Fruit fly (Drosophila melanogaster): ENCODE data around the gene Sirt7.
A peak's percentile ranks its signal among the peaks of the same experiment; 100 is the strongest.

Gene Sirt7

dm6 chr3R:29075631-29076398, 20.1 kb downstream of the Sirt7 start (continued):
- TF ChIP-seq CG32532 (GFP tag; IDR thresholded peaks at IDR 0.05) (0 out of 2 replicates have a peak, but pooled peaks have one; percentile 7), CG8290 (GFP tag; optimal IDR thresholded peaks at IDR 0.05) (no peak), CG8290 (tag; optimal IDR thresholded peaks at IDR 0.05) (peak in 1 of 2 experiments; percentile 9), CG11504 (tag; optimal IDR thresholded peaks at IDR 0.05) (peak; percentile 24), vvl (GFP tag; IDR thresholded peaks at IDR 0.05) (0 out of 2 replicates have a peak, but pooled peaks have one; percentile 18), dan (GFP tag; IDR thresholded peaks at IDR 0.05) (no peak), MTF-1 (GFP tag; optimal IDR thresholded peaks at IDR 0.05; ENCODE audit: borderline replicate concordance) (no peak), Hr3 (GFP tag; optimal IDR thresholded peaks at IDR 0.05) (no peak), sim (GFP tag; IDR thresholded peaks at IDR 0.05) (no peak), CG17912 (GFP tag; optimal IDR thresholded peaks at IDR 0.05) (no peak), tll (GFP tag; optimal IDR thresholded peaks at IDR 0.05) (no peak), CG12942 (GFP tag; optimal IDR thresholded peaks at IDR 0.05) (peak; percentile 4), CG17361 (GFP tag; IDR thresholded peaks at IDR 0.05) (no peak), knrl (GFP tag; IDR thresholded peaks at IDR 0.05; ENCODE audit: partially characterized antibody) (no peak), tin (GFP tag; optimal IDR thresholded peaks at IDR 0.05) (no peak), NC2β (GFP tag; optimal IDR thresholded peaks at IDR 0.05) (no peak), lab (GFP tag; optimal IDR thresholded peaks at IDR 0.05) (peak; percentile 31), CG9876 (GFP tag; optimal IDR thresholded peaks at IDR 0.05) (no peak), CG15696 (tag; optimal IDR thresholded peaks at IDR 0.05) (no peak), prd (optimal IDR thresholded peaks at IDR 0.05) (no peak), prd (GFP tag; IDR thresholded peaks at IDR 0.05) (0 out of 3 replicates have a peak, but pooled peaks have one; percentile 23), Hand (GFP tag; optimal IDR thresholded peaks at IDR 0.05) (no peak), Lim3 (GFP tag; IDR thresholded peaks at IDR 0.05) (no peak), Chrac-16 (GFP tag; optimal IDR thresholded peaks at IDR 0.05) (no peak), Fer2 (tag; optimal IDR thresholded peaks at IDR 0.05) (no peak), CG10366 (GFP tag; IDR thresholded peaks at IDR 0.05) (peak; percentile 40; the same call in 1 of the 2 replicates), Hr51 (GFP tag; optimal IDR thresholded peaks at IDR 0.05) (peak in 1 of 2 experiments; percentile 3), Hey (tag; optimal IDR thresholded peaks at IDR 0.05) (no peak), CG3163 (GFP tag; optimal IDR thresholded peaks at IDR 0.05) (no peak), CG2678 (tag; optimal IDR thresholded peaks at IDR 0.05) (peak; percentile 55), CG11695 (GFP tag; IDR thresholded peaks at IDR 0.05) (peak; percentile 51; the same call in 1 of the 3 replicates), cg (GFP tag; optimal IDR thresholded peaks at IDR 0.05) (no peak), CG13296 (GFP tag; optimal IDR thresholded peaks at IDR 0.05) (no peak), pzg (GFP tag; optimal IDR thresholded peaks at IDR 0.05) (no peak), CG14014 (GFP tag; IDR thresholded peaks at IDR 0.05) (0 out of 2 replicates have a peak, but pooled peaks have one; percentile 6), nom (GFP tag; optimal IDR thresholded peaks at IDR 0.05) (no peak), ftz-f1 (GFP tag; optimal IDR thresholded peaks at IDR 0.05) (no peak), CG9817 (tag; optimal IDR thresholded peaks at IDR 0.05) (no peak), CG30431 (GFP tag; optimal IDR thresholded peaks at IDR 0.05) (no peak), CkIIα-i1 (GFP tag; IDR thresholded peaks at IDR 0.05) (no peak), MESR4 (GFP tag; optimal IDR thresholded peaks at IDR 0.05) (no peak), bowl (GFP tag; IDR thresholded peaks at IDR 0.05) (no peak), CG9932 (GFP tag; IDR thresholded peaks at IDR 0.05) (no peak), CG4424 (GFP tag; optimal IDR thresholded peaks at IDR 0.05) (no peak), CG12299 (tag; optimal IDR thresholded peaks at IDR 0.05) (no peak), ara (GFP tag; IDR thresholded peaks at IDR 0.05) (no peak), CG12219 (GFP tag; optimal IDR thresholded peaks at IDR 0.05) (no peak), Opbp (GFP tag; IDR thresholded peaks at IDR 0.05; ENCODE audit: partially characterized antibody) (no peak), Abd-B (GFP tag; optimal IDR thresholded peaks at IDR 0.05) (peak; percentile 51)

All from whole organism, embryonic.